Worm (Caenorhabditis elegans): ENCODE measurements around the gene bkip-1.

DNA sequence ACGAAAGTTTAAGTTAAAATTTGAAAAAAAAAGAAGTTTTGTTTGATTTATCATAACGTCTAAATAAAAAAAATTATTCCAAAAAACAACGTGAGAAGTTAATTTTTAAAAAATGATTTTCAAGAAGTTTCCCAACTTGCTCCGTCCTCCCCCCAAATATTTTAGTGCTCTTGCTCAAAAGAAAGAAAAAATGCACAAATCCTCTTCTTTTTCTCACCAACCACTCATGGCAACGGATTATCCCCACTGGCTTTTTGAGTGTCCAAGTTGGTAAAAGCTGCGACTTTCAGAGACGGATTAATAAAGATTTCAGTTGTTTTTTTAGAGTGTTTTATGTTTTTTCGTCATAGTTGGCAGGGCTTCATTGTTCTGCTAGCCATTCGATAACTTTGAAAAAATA is 3.5 kb upstream of the bkip-1 start, which contains the start of gene Y39G8C.2:
- TF ChIP-seq unc-130 (GFP tag; optimal IDR thresholded peaks at IDR 0.05) = no peak
- TF ChIP-seq cey-2 (tag; optimal IDR thresholded peaks at IDR 0.05; ENCODE audit: borderline replicate concordance, insufficient read depth) = no peak
- TF ChIP-seq pha-4 (GFP tag; IDR thresholded peaks at IDR 0.05) = no peak
- no peak for TF ChIP-seq pha-4 (tag; optimal IDR thresholded peaks at IDR 0.05)

Measured in whole organism, L4 larva.